Worm (Caenorhabditis elegans) whole organism, L1 larva: ENCODE data around the gene K09F6.13.
A peak's percentile ranks its signal among the peaks of the same experiment; 100 is the strongest.

Experiments used
- ces-1 ChIP-seq: fragments of 150-350 bp; optimal IDR thresholded peaks from 2 replicates; lab custom pipeline; 2014; ENCODE audit warnings: missing biosample characterization, missing genetic modification reagents, missing genetic modification characterization
- efl-1 ChIP-seq, 4 experiments: fragments of 150-350 bp; optimal IDR thresholded peaks in 3 of 4; peaks in 1 of 4; 1 replicate in 1 of 4; 2 replicates in 3 of 4; lab custom pipeline; 2014; ENCODE audit warnings: missing biosample characterization in 2 of 4, missing genetic modification characterization in 2 of 4, missing genetic modification reagents in 2 of 4
- elt-2 ChIP-seq: sonication (generic microtip); optimal IDR thresholded peaks from 2 replicates; lab custom pipeline; 2016; ENCODE audit warnings: missing genetic modification characterization, mild to moderate bottlenecking, inconsistent platforms, missing compliant biosample characterization, missing genetic modification reagents
- lin-13 ChIP-seq: fragments of 150-350 bp; optimal IDR thresholded peaks from 2 replicates; lab custom pipeline; 2014; ENCODE audit warnings: missing biosample characterization, missing genetic modification reagents, missing genetic modification characterization
- lin-35 ChIP-seq, 2 experiments: fragments of 150-350 bp; optimal IDR thresholded peaks; 2 replicates each; lab custom pipeline; 2014; ENCODE audit warnings: missing biosample characterization in 2 of 2, missing genetic modification characterization in 2 of 2, missing genetic modification reagents in 2 of 2
- lin-39 ChIP-seq: fragments of 150-350 bp; optimal IDR thresholded peaks from 2 replicates; lab custom pipeline; 2014; ENCODE audit warnings: missing biosample characterization, missing genetic modification reagents, missing genetic modification characterization
- mep-1 ChIP-seq: fragments of 150-350 bp; optimal IDR thresholded peaks from 2 replicates; lab custom pipeline; 2014; ENCODE audit warnings: missing biosample characterization, missing genetic modification characterization
- nhr-20 ChIP-seq: sonication (generic microtip); optimal IDR thresholded peaks from 2 replicates; lab custom pipeline; 2016; ENCODE audit warnings: mild to moderate bottlenecking, missing genetic modification characterization, missing compliant biosample characterization
- nhr-71 ChIP-seq: sonication (generic microtip); optimal IDR thresholded peaks from 2 replicates; lab custom pipeline; 2016; ENCODE audit warnings: mild to moderate bottlenecking, missing genetic modification characterization, moderate library complexity, missing compliant biosample characterization
- pag-3 ChIP-seq: sonication (generic microtip); optimal IDR thresholded peaks from 2 replicates; lab custom pipeline; 2017; ENCODE audit warnings: missing genetic modification characterization, mild to moderate bottlenecking, missing compliant biosample characterization, antibody characterized with exemption, borderline replicate concordance; ENCODE audit not compliant: insufficient read depth
- sup-37 ChIP-seq: fragments of 200-800 bp; sonication (Bioruptor generic); optimal IDR thresholded peaks from 2 replicates; lab custom pipeline; 2018; ENCODE audit warnings: mild to moderate bottlenecking, missing genetic modification characterization, missing compliant biosample characterization
- tlp-1 ChIP-seq: fragments of 150-350 bp; optimal IDR thresholded peaks from 2 replicates; lab custom pipeline; 2014; ENCODE audit warnings: missing biosample characterization, missing genetic modification characterization
- unc-30 ChIP-seq: sonication (generic microtip); optimal IDR thresholded peaks from 2 replicates; lab custom pipeline; 2017; ENCODE audit warnings: missing biosample characterization, missing genetic modification characterization

Gene K09F6.13

ce11 chrII:2332220-2332619 is 43.3 kb downstream of the K09F6.13 start, which contains the start of gene F43C11.8:
F43C11.8 (plus strand) TSS chrII:2332520.
- no peak for TF ChIP-seq pag-3 (tag; lab: Kevin White, UChicago)
- TF ChIP-seq mep-1 (tag; lab: Kevin White, UChicago): no peak
- TF ChIP-seq ces-1 (GFP tag; lab: Kevin White, UChicago): no peak
- no peak for TF ChIP-seq tlp-1 (tag; lab: Kevin White, UChicago)
- TF ChIP-seq sup-37 (GFP tag; lab: Kevin White, UChicago): no peak

DNA sequence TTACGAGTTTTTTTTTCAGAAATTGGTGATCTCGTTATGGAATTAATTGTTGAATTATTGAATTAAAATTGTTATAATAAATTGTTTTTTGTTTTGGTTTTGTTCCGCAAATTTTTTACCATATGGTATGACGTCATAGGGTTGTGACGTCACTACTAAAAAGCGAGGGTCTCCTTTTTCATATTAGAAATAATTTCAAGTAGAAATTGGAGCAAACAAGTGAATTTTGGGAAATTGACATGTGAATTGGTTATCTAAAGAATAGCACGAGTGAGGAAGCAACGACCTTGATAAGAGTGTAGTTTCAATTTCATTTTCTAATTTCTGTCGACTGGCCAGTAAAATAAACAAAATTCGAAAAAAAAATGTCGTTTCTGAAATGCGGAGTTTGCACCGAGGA is 46.7 kb downstream of the K09F6.13 start, which contains the start of gene F43C11.7:
TSS of gene F43C11.7 (plus strand) at position 326 of the 400 bp plus-strand sequence.
- TF ChIP-seq efl-1 (optimal IDR thresholded peaks at IDR 0.05; lab: Kevin White, UChicago) (no peak), efl-1 (GFP tag; optimal IDR thresholded peaks at IDR 0.05 in 1 of 2; lab: Kevin White, UChicago) (peak in 1 of 2 experiments; percentile 71), lin-39 (tag; lab: Kevin White, UChicago) (no peak), lin-13 (GFP tag; lab: Kevin White, UChicago) (no peak), lin-35 (GFP tag; optimal IDR thresholded peaks at IDR 0.05; lab: Kevin White, UChicago) (peak in 1 of 2 experiments; percentile 20), nhr-71 (tag; lab: Kevin White, UChicago) (peak; percentile 9), elt-2 (tag; lab: Kevin White, UChicago) (peak; percentile 73), nhr-20 (peak; percentile 30)

ce11 chrII:2336177-2336576 is 47.3 kb downstream of the K09F6.13 start:
- TF ChIP-seq elt-2 (tag; lab: Kevin White, UChicago) (no peak), unc-30 (tag; lab: Kevin White, UChicago) (no peak)
